Worm (Caenorhabditis elegans): ENCODE results near the gene sec-20.
A peak's percentile ranks its signal among the peaks of the same experiment; 100 is the strongest.

sec-20 gene

ce11 chrIII:191803-192202 lies at the start of gene sec-20:
Gene sec-20 (plus strand): TSS chrIII:192103.
- TF ChIP-seq attf-4 (tag; optimal IDR thresholded peaks at IDR 0.05) (no peak), fkh-10 (GFP tag; optimal IDR thresholded peaks at IDR 0.05) (no peak), zip-11 (GFP tag; IDR thresholded peaks at IDR 0.05) (no peak), lin-38 (GFP tag; IDR thresholded peaks at IDR 0.05) (no peak), ZK337.2 (GFP tag; IDR thresholded peaks at IDR 0.05) (no peak), nhr-48 (tag; optimal IDR thresholded peaks at IDR 0.05) (no peak), unc-130 (GFP tag; optimal IDR thresholded peaks at IDR 0.05) (no peak), mxl-3 (GFP tag; optimal IDR thresholded peaks at IDR 0.05) (no peak)

DNA sequence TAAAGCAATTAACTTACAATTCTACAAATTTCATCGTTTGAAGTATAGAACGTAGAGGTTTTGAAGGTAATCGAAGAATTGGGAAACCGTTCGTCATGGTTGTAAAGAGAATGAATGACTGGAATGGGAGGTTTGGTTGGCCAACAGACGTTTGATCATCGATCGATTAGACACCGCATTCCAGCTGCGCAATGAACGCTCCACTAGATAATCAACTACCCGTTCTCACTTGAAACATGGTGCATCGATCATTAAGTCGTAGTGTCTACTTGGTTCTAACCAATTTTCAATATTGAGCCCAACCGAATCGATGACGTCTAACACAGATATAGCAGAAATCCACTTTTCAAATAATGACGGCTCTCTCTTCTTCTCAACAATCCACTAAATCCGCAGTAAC lies 48.8 kb upstream of the sec-20 start, which contains the start of gene fbxb-82:
Gene fbxb-82 (minus strand): TSS at position 101 of the 400 bp plus-strand sequence.
- no peak for TF ChIP-seq nhr-41 (GFP tag; IDR thresholded peaks at IDR 0.05)
- no peak for TF ChIP-seq zfp-3 (GFP tag; conservative IDR thresholded peaks at IDR 0.05)
- TF ChIP-seq jun-1 (tag; optimal IDR thresholded peaks at IDR 0.05) = no peak
- no peak for TF ChIP-seq madf-5 (GFP tag; IDR thresholded peaks at IDR 0.05)
- no peak for TF ChIP-seq daf-16 (GFP tag; optimal IDR thresholded peaks at IDR 0.05)
- TF ChIP-seq daf-16 (tag; optimal IDR thresholded peaks at IDR 0.05) = no peak

- TF ChIP-seq aly-2 (tag; optimal IDR thresholded peaks at IDR 0.05) (no peak), ceh-44 (GFP tag; IDR thresholded peaks at IDR 0.05) (no peak), jun-1 (tag; optimal IDR thresholded peaks at IDR 0.05) (no peak), php-3 (GFP tag; IDR thresholded peaks at IDR 0.05) (no peak), hlh-11 (tag; optimal IDR thresholded peaks at IDR 0.05) (no peak), nhr-11 (tag; optimal IDR thresholded peaks at IDR 0.05) (no peak), spr-1 (tag; optimal IDR thresholded peaks at IDR 0.05) (no peak), egl-43 (GFP tag; IDR thresholded peaks at IDR 0.05) (no peak), nhr-77 (tag; optimal IDR thresholded peaks at IDR 0.05) (no peak), hif-1 (tag; optimal IDR thresholded peaks at IDR 0.05) (no peak), skn-1 (tag; optimal IDR thresholded peaks at IDR 0.05) (no peak)
Observed at ce11 chrIII:145078-145477, 46.8 kb upstream of the sec-20 start, which contains the start of the genes T17A3.12 and fbxb-83. Gene T17A3.12 (minus strand): TSS chrIII:145178. Gene fbxb-83 (minus strand): TSS chrIII:145211.

- TF ChIP-seq spr-1 (tag; optimal IDR thresholded peaks at IDR 0.05) = no peak
- TF ChIP-seq dpl-1 (GFP tag; optimal IDR thresholded peaks at IDR 0.05) = no peak
- no peak for TF ChIP-seq mdt-29 (GFP tag; IDR thresholded peaks at IDR 0.05)
- TF ChIP-seq D1046.2 (GFP tag; IDR thresholded peaks at IDR 0.05) = no peak
- no peak for TF ChIP-seq F37D6.2 (tag; optimal IDR thresholded peaks at IDR 0.05)
- no peak for TF ChIP-seq ceh-28 (tag; optimal IDR thresholded peaks at IDR 0.05)
Observed at ce11 chrIII:146369-146768, 45.5 kb upstream of the sec-20 start, which contains the start of gene fbxb-84. Gene fbxb-84 (minus strand): TSS chrIII:146469.

ce11 chrIII:147570-148076 lies 44.3 kb upstream of the sec-20 start, which contains the start of gene sqst-5:
Gene sqst-5 (minus strand): TSS chrIII:147620.
- TF ChIP-seq F10B5.3 (tag; optimal IDR thresholded peaks at IDR 0.05) = no peak
- TF ChIP-seq lin-13 (GFP tag; optimal IDR thresholded peaks at IDR 0.05) = no peak
- no peak for TF ChIP-seq mdl-1 (tag; optimal IDR thresholded peaks at IDR 0.05)
- no peak for TF ChIP-seq madf-5 (GFP tag; IDR thresholded peaks at IDR 0.05)
- peak; percentile 15 for TF ChIP-seq hlh-11 (tag; optimal IDR thresholded peaks at IDR 0.05)
- no peak for TF ChIP-seq ceh-82 (tag; optimal IDR thresholded peaks at IDR 0.05)
- no peak for TF ChIP-seq lin-29 (GFP tag; IDR thresholded peaks at IDR 0.05)
- no peak for TF ChIP-seq D1046.2 (GFP tag; IDR thresholded peaks at IDR 0.05)
- TF ChIP-seq dpl-1 (GFP tag; optimal IDR thresholded peaks at IDR 0.05) = no peak
- TF ChIP-seq arid-1 (GFP tag; conservative IDR thresholded peaks at IDR 0.05) = no peak
- TF ChIP-seq fkh-10 (GFP tag; optimal IDR thresholded peaks at IDR 0.05) = no peak
- TF ChIP-seq dmd-6 (GFP tag; IDR thresholded peaks at IDR 0.05) = peak; percentile 34; the same call in 1 of the 2 replicates
- no peak for TF ChIP-seq ctbp-1 (GFP tag; IDR thresholded peaks at IDR 0.05)
- TF ChIP-seq zfp-3 (GFP tag; conservative IDR thresholded peaks at IDR 0.05) = no peak
- peak; percentile 63 for TF ChIP-seq pqm-1 (tag; optimal IDR thresholded peaks at IDR 0.05)
- no peak for TF ChIP-seq F44E2.7 (GFP tag; IDR thresholded peaks at IDR 0.05)
- no peak for TF ChIP-seq daf-16 (GFP tag; optimal IDR thresholded peaks at IDR 0.05)
- TF ChIP-seq daf-16 (tag; optimal IDR thresholded peaks at IDR 0.05) = peak; percentile 46
- no peak for TF ChIP-seq cey-2 (tag; optimal IDR thresholded peaks at IDR 0.05; ENCODE audit: borderline replicate concordance, insufficient read depth)
- TF ChIP-seq Y75B8A.6 (GFP tag; IDR thresholded peaks at IDR 0.05) = no peak
- TF ChIP-seq T20F7.1 (GFP tag; optimal IDR thresholded peaks at IDR 0.05) = peak; percentile 33
- no peak for TF ChIP-seq egl-43 (GFP tag; IDR thresholded peaks at IDR 0.05)
- no peak for TF ChIP-seq R02D3.7 (tag; optimal IDR thresholded peaks at IDR 0.05)
- TF ChIP-seq spr-3 (GFP tag; optimal IDR thresholded peaks at IDR 0.05) = no peak
